Fruit fly (Drosophila melanogaster) whole organism, pupa: ENCODE measurements around the gene CG1896.

Experiments used
- CG10348 ChIP-seq: fragments of 200-800 bp; sonication (Bioruptor generic); IDR thresholded peaks from 2 replicates; pipeline ENCODE4 v1.3.6; 2022; ENCODE audit warnings: missing biosample characterization, missing genetic modification characterization
- CG12605 ChIP-seq: fragments of 200-800 bp; sonication (Bioruptor generic); IDR thresholded peaks from 2 replicates; pipeline ENCODE4 v1.3.6; 2022; ENCODE audit warnings: missing biosample characterization, missing genetic modification characterization
- CG13204 ChIP-seq: fragments of 200-800 bp; sonication (Bioruptor generic); optimal IDR thresholded peaks from 2 replicates; lab custom pipeline; 2018; ENCODE audit warnings: missing biosample characterization, mild to moderate bottlenecking, missing genetic modification characterization, moderate library complexity
- CG14655 ChIP-seq: fragments of 200-800 bp; sonication (Bioruptor generic); optimal IDR thresholded peaks from 3 replicates; lab custom pipeline; 2017; ENCODE audit warnings: mild to moderate bottlenecking, missing biosample characterization, missing genetic modification reagents, missing genetic modification characterization
- CG15710 ChIP-seq: fragments of 200-800 bp; sonication (Bioruptor generic); optimal IDR thresholded peaks from 2 replicates; lab custom pipeline; 2018; ENCODE audit warnings: missing biosample characterization, mild to moderate bottlenecking, missing genetic modification characterization, moderate library complexity
- CG17806 ChIP-seq: fragments of 200-800 bp; sonication (Bioruptor generic); optimal IDR thresholded peaks from 2 replicates; lab custom pipeline; 2018; ENCODE audit warnings: missing biosample characterization, mild to moderate bottlenecking, missing genetic modification characterization, moderate library complexity
- CG32121 ChIP-seq: fragments of 200-800 bp; sonication (Bioruptor generic); IDR thresholded peaks from 2 replicates; pipeline ENCODE4 v1.3.6; 2022; ENCODE audit warnings: missing biosample characterization, missing genetic modification characterization
- CG34367 ChIP-seq: fragments of 200-800 bp; sonication (Bioruptor generic); optimal IDR thresholded peaks from 2 replicates; lab custom pipeline; 2018; ENCODE audit warnings: missing biosample characterization, mild to moderate bottlenecking, missing genetic modification characterization
- CG4496 ChIP-seq: fragments of 200-800 bp; sonication (Bioruptor generic); IDR thresholded peaks from 3 replicates; pipeline ENCODE4 v1.3.6; 2022; ENCODE audit warnings: missing biosample characterization, missing genetic modification characterization
- CG8159 ChIP-seq: fragments of 200-800 bp; sonication (Bioruptor generic); optimal IDR thresholded peaks from 3 replicates; lab custom pipeline; 2018; ENCODE audit warnings: missing biosample characterization, mild to moderate bottlenecking, missing genetic modification characterization, moderate library complexity
- CG8301 ChIP-seq: fragments of 200-800 bp; sonication (Bioruptor generic); optimal IDR thresholded peaks from 2 replicates; lab custom pipeline; 2018; ENCODE audit warnings: missing biosample characterization, mild to moderate bottlenecking, missing genetic modification characterization
- CG9948 ChIP-seq: fragments of 200-800 bp; sonication (Bioruptor generic); optimal IDR thresholded peaks from 2 replicates; lab custom pipeline; 2018; ENCODE audit warnings: missing biosample characterization, mild to moderate bottlenecking, missing genetic modification characterization, moderate library complexity
- D1 ChIP-seq: fragments of 200-800 bp; sonication (Bioruptor generic); optimal IDR thresholded peaks from 2 replicates; lab custom pipeline; 2018; ENCODE audit warnings: missing biosample characterization, mild to moderate bottlenecking, missing genetic modification characterization, moderate library complexity
- EcR ChIP-seq: fragments of 200-800 bp; sonication (Bioruptor generic); optimal IDR thresholded peaks from 3 replicates; lab custom pipeline; 2019; ENCODE audit warnings: missing biosample characterization, missing genetic modification characterization, mild to moderate bottlenecking, moderate library complexity, missing genetic modification reagents
- Ets98B ChIP-seq: fragments of 200-800 bp; sonication (Bioruptor generic); IDR thresholded peaks from 2 replicates; pipeline ENCODE4 v1.3.6; 2022; ENCODE audit warnings: missing biosample characterization, missing genetic modification characterization
- Pif1A ChIP-seq: fragments of 200-800 bp; sonication (Bioruptor generic); optimal IDR thresholded peaks from 3 replicates; lab custom pipeline; 2016; ENCODE audit warnings: missing biosample characterization, missing genetic modification characterization
- Pif1B ChIP-seq: fragments of 200-800 bp; sonication (Bioruptor generic); optimal IDR thresholded peaks from 3 replicates; lab custom pipeline; 2016; ENCODE audit warnings: missing biosample characterization, missing genetic modification characterization
- Snoo ChIP-seq: fragments of 200-800 bp; sonication (Bioruptor generic); optimal IDR thresholded peaks from 3 replicates; lab custom pipeline; 2017; ENCODE audit warnings: missing biosample characterization, mild to moderate bottlenecking, missing genetic modification characterization, inconsistent platforms
- fd96Ca ChIP-seq: fragments of 200-800 bp; sonication (Bioruptor generic); IDR thresholded peaks from 3 replicates; pipeline ENCODE4 v1.3.6; 2022; ENCODE audit warnings: missing biosample characterization, missing genetic modification characterization
- gl ChIP-seq: fragments of 200-800 bp; sonication (Bioruptor generic); optimal IDR thresholded peaks from 2 replicates; lab custom pipeline; 2018; ENCODE audit warnings: missing biosample characterization, mild to moderate bottlenecking, missing genetic modification characterization
- rn ChIP-seq: fragments of 200-800 bp; sonication (Bioruptor generic); IDR thresholded peaks from 2 replicates; pipeline ENCODE4 v1.3.6; 2022; ENCODE audit warnings: missing biosample characterization, missing genetic modification characterization

The CG1896 gene

dm6 chr3R:31725486-31726227 is 18.4 kb upstream of the CG1896 start:
- TF ChIP-seq EcR (GFP tag; lab: Kevin White, UChicago) (peak; percentile 79), Snoo (tag; lab: Kevin White, UChicago) (peak; percentile 26), CG17806 (tag; lab: Kevin White, UChicago) (no peak), CG8159 (tag; lab: Kevin White, UChicago) (peak; percentile 6), CG10348 (GFP tag; lab: Robert Waterston, UW) (no peak), CG8301 (tag; lab: Kevin White, UChicago) (no peak), Ets98B (peak; percentile 50; the same call in 1 of the 2 replicates), D1 (tag; lab: Kevin White, UChicago) (no peak), CG12605 (peak; percentile 62; the same call in 1 of the 2 replicates), CG13204 (GFP tag; lab: Kevin White, UChicago) (peak; percentile 90), gl (tag; lab: Kevin White, UChicago) (peak; percentile 81), fd96Ca (GFP tag; lab: Robert Waterston, UW) (peak; percentile 63), CG4496 (GFP tag; lab: Robert Waterston, UW) (peak; percentile 83), Pif1A (GFP tag; lab: Kevin White, UChicago) (no peak), rn (GFP tag; lab: Robert Waterston, UW) (no peak), CG14655 (GFP tag; lab: Kevin White, UChicago) (no peak), CG9948 (tag; lab: Kevin White, UChicago) (no peak), CG34367 (tag; lab: Kevin White, UChicago) (peak; percentile 42), CG32121 (peak; percentile 25; the same call in 1 of the 2 replicates), Pif1B (GFP tag; lab: Kevin White, UChicago) (peak; percentile 17), CG15710 (tag; lab: Kevin White, UChicago) (peak; percentile 29)

dm6 chr3R:31726286-31726685 is 17.8 kb upstream of the CG1896 start:
- no peak for TF ChIP-seq Pif1B (GFP tag; lab: Kevin White, UChicago)
- TF ChIP-seq Ets98B = no peak
- TF ChIP-seq CG12605 = no peak
- TF ChIP-seq CG4496 (GFP tag; lab: Robert Waterston, UW) = no peak
- TF ChIP-seq CG17806 (tag; lab: Kevin White, UChicago) = no peak
- TF ChIP-seq CG10348 (GFP tag; lab: Robert Waterston, UW) = no peak
- TF ChIP-seq CG15710 (tag; lab: Kevin White, UChicago) = no peak
- no peak for TF ChIP-seq CG9948 (tag; lab: Kevin White, UChicago)
- no peak for TF ChIP-seq EcR (GFP tag; lab: Kevin White, UChicago)
- no peak for TF ChIP-seq gl (tag; lab: Kevin White, UChicago)

- no peak for TF ChIP-seq rn (GFP tag; lab: Robert Waterston, UW)
- no peak for TF ChIP-seq CG4496 (GFP tag; lab: Robert Waterston, UW)
- TF ChIP-seq Ets98B = no peak
These were observed 16.3 kb upstream of the CG1896 start for dm6 chr3R:31727773-31728172.

dm6 chr3R:31736776-31737175 is 7.3 kb upstream of the CG1896 start, which contains the start of the genes CstF50 and CG11563:
CstF50 (minus strand) TSS chr3R:31736963.
CG11563 (plus strand) TSS chr3R:31737035.
- no peak for TF ChIP-seq CG9948 (tag; lab: Kevin White, UChicago)
- no peak for TF ChIP-seq CG32121

- TF ChIP-seq Pif1B (GFP tag; lab: Kevin White, UChicago) (no peak), gl (tag; lab: Kevin White, UChicago) (no peak), Ets98B (no peak)
- TF ChIP-seq, all 21 proteins: peak for 0
These were observed 5.9 kb upstream of the CG1896 start, which contains the start of gene eEF1alpha2 for dm6 chr3R:31738060-31738619. eEF1alpha2 (plus strand) TSS chr3R:31738468.

- TF ChIP-seq CG12605 (no peak), CG32121 (peak; percentile 66), CG15710 (tag; lab: Kevin White, UChicago) (no peak), CG14655 (GFP tag; lab: Kevin White, UChicago) (no peak), CG4496 (GFP tag; lab: Robert Waterston, UW) (no peak), Ets98B (0 out of 2 replicates have a peak, but pooled peaks have one; percentile 30), CG13204 (GFP tag; lab: Kevin White, UChicago) (no peak)
These were observed 4.9 kb upstream of the CG1896 start for dm6 chr3R:31739067-31739786.
